Worm (Caenorhabditis elegans) whole organism, L4 larva: ENCODE measurements around the gene moa-1.

Source experiments
- egl-27 ChIP-seq: sonication (generic microtip); optimal IDR thresholded peaks from 3 replicates; lab custom pipeline; 2017; ENCODE audit warnings: missing biosample characterization, missing genetic modification reagents, missing genetic modification characterization
- fkh-10 ChIP-seq: fragments of 150-350 bp; optimal IDR thresholded peaks from 2 replicates; lab custom pipeline; 2014; ENCODE audit warnings: missing biosample characterization, missing genetic modification reagents, missing genetic modification characterization
- hlh-30 ChIP-seq: sonication (generic microtip); optimal IDR thresholded peaks from 2 replicates; lab custom pipeline; 2017; ENCODE audit warnings: antibody characterized with exemption, mild to moderate bottlenecking, missing genetic modification characterization, missing compliant biosample characterization; ENCODE audit not compliant: insufficient read depth
- lin-1 ChIP-seq: fragments of 200-800 bp; sonication (Bioruptor generic); IDR thresholded peaks from 2 replicates; pipeline ENCODE4 v1.3.6; 2022; ENCODE audit warnings: missing genetic modification reagents, missing genetic modification characterization, missing compliant biosample characterization
- lin-39 ChIP-seq: fragments of 150-350 bp; optimal IDR thresholded peaks from 2 replicates; lab custom pipeline; 2014; ENCODE audit warnings: missing biosample characterization, missing genetic modification reagents, missing genetic modification characterization
- pha-4 ChIP-seq, 2 experiments: fragments of 150-350 bp in 1 of 2; fragments of 200-800 bp in 1 of 2; sonication (Bioruptor generic) in 1 of 2; IDR thresholded peaks in 1 of 2; optimal IDR thresholded peaks in 1 of 2; 2 replicates each; pipeline versions ENCODE4 v1.3.6 to Lab custom; 2014 to 2022; ENCODE audit warnings: missing genetic modification characterization in 2 of 2, missing genetic modification reagents in 2 of 2, missing biosample characterization in 1 of 2, missing compliant biosample characterization in 1 of 2
- snpc-1.2 ChIP-seq: fragments of 200-800 bp; sonication (Bioruptor generic); IDR thresholded peaks from 2 replicates; pipeline ENCODE4 v1.3.6; 2022; ENCODE audit warnings: missing genetic modification reagents, missing genetic modification characterization, missing compliant biosample characterization
- tra-1 ChIP-seq: fragments of 200-800 bp; sonication (Bioruptor generic); IDR thresholded peaks from 2 replicates; pipeline ENCODE4 v1.3.6; 2022; ENCODE audit warnings: missing genetic modification reagents, missing genetic modification characterization, missing compliant biosample characterization

- TF ChIP-seq egl-27 (tag; lab: Kevin White, UChicago) = no peak
- no peak for TF ChIP-seq hlh-30 (tag; lab: Kevin White, UChicago)
- TF ChIP-seq lin-39 (tag; lab: Kevin White, UChicago) = no peak
- no peak for TF ChIP-seq tra-1 (GFP tag; lab: Robert Waterston, UW)
- no peak for TF ChIP-seq fkh-10 (GFP tag; lab: Kevin White, UChicago)
- TF ChIP-seq lin-1 (GFP tag; lab: Robert Waterston, UW) = no peak
- no peak for TF ChIP-seq pha-4 (GFP tag; IDR thresholded peaks at IDR 0.05; lab: Robert Waterston, UW)
- no peak for TF ChIP-seq pha-4 (tag; optimal IDR thresholded peaks at IDR 0.05; lab: Kevin White, UChicago)
- no peak for TF ChIP-seq snpc-1.2 (GFP tag; lab: Robert Waterston, UW)
Observed at ce11 chrIII:1955520-1956095, 14.1 kb downstream of the moa-1 start.
